Fruit fly (Drosophila melanogaster): ENCODE results near the gene CG15725.

CG15725 gene

DNA sequence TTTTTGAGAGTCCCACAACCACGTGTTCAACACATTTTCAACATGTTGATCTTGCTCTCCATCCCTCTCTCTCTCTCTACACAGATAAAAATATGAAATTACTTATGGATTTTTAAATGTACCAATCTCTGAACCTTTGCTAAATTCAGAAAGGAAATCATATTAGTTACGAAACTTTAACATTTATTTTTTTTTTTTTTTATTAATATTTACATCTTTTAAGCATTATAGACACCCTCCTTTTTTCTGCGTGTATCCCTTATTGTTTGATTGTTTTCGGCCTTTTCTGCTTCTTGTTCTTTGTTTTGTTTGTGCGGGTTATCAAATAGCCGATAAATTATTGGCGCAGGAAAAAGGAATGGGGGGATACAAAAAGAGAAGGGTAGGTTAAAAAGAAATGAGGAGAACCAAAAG is 39.2 kb upstream of the CG15725 start (continued):
- peak; percentile 80 for TF ChIP-seq CG10669 (GFP tag; optimal IDR thresholded peaks at IDR 0.05)
- TF ChIP-seq CG3032 (tag; optimal IDR thresholded peaks at IDR 0.05) = peak; percentile 87
- peak; percentile 93 for TF ChIP-seq topi (GFP tag; optimal IDR thresholded peaks at IDR 0.05)
- peak; percentile 46 for TF ChIP-seq CG6276 (GFP tag; optimal IDR thresholded peaks at IDR 0.05)
- TF ChIP-seq Sox102F (GFP tag; optimal IDR thresholded peaks at IDR 0.05) = peak; percentile 90
- TF ChIP-seq Met (GFP tag; optimal IDR thresholded peaks at IDR 0.05) = peak; percentile 93
- TF ChIP-seq CG6792 (GFP tag; optimal IDR thresholded peaks at IDR 0.05) = peak; percentile 84
- TF ChIP-seq Eip93F (GFP tag; optimal IDR thresholded peaks at IDR 0.05) = peak; percentile 58
- TF ChIP-seq Eip75B (GFP tag; optimal IDR thresholded peaks at IDR 0.05) = peak; percentile 83
- peak; percentile 73 for TF ChIP-seq Lpt (GFP tag; optimal IDR thresholded peaks at IDR 0.05)
- TF ChIP-seq cyc (GFP tag; optimal IDR thresholded peaks at IDR 0.05) = peak; percentile 91
- TF ChIP-seq Sox14 (GFP tag; optimal IDR thresholded peaks at IDR 0.05) = peak; percentile 80
- TF ChIP-seq CG3919 (GFP tag; optimal IDR thresholded peaks at IDR 0.05) = peak; percentile 85
- peak; percentile 95 for TF ChIP-seq esn (GFP tag; optimal IDR thresholded peaks at IDR 0.05)
- peak; percentile 91 for TF ChIP-seq CG10631 (GFP tag; optimal IDR thresholded peaks at IDR 0.05)
- peak; percentile 72 for TF ChIP-seq CG32006 (GFP tag; optimal IDR thresholded peaks at IDR 0.05)
- peak; percentile 78 for TF ChIP-seq Hr39 (GFP tag; optimal IDR thresholded peaks at IDR 0.05)
- peak; percentile 81 for TF ChIP-seq vri (GFP tag; optimal IDR thresholded peaks at IDR 0.05)
- peak; percentile 82 for TF ChIP-seq CG8119 (GFP tag; IDR thresholded peaks at IDR 0.05)
- TF ChIP-seq CG6163 (GFP tag; IDR thresholded peaks at IDR 0.05) = peak; percentile 87
- TF ChIP-seq Eip78C (GFP tag) = peak; percentile 95
- TF ChIP-seq Hr38 (GFP tag; optimal IDR thresholded peaks at IDR 0.05) = no peak
- peak; percentile 78 for TF ChIP-seq acj6 (GFP tag; optimal IDR thresholded peaks at IDR 0.05)
- peak; percentile 77 to 83 for TF ChIP-seq ss (GFP tag; optimal IDR thresholded peaks at IDR 0.05)
- TF ChIP-seq CG6854 (GFP tag; optimal IDR thresholded peaks at IDR 0.05) = peak; percentile 77
- peak; percentile 66 for TF ChIP-seq Gug (GFP tag; IDR thresholded peaks at IDR 0.05)

- no peak for TF ChIP-seq CG15336 (GFP tag; IDR thresholded peaks at IDR 0.05)
- no peak for TF ChIP-seq CG10631 (GFP tag; optimal IDR thresholded peaks at IDR 0.05)
- TF ChIP-seq CG11762 (GFP tag; optimal IDR thresholded peaks at IDR 0.05; ENCODE audit: insufficient read depth) = no peak
- no peak for TF ChIP-seq net (GFP tag; optimal IDR thresholded peaks at IDR 0.05)
- no peak for TF ChIP-seq CG34406 (GFP tag; optimal IDR thresholded peaks at IDR 0.05)
- TF ChIP-seq pdm3 (GFP tag; optimal IDR thresholded peaks at IDR 0.05) = no peak
- TF ChIP-seq CG9139 (GFP tag; optimal IDR thresholded peaks at IDR 0.05) = no peak
- TF ChIP-seq spab (GFP tag; optimal IDR thresholded peaks at IDR 0.05) = no peak
- no peak for TF ChIP-seq CG3032 (tag; optimal IDR thresholded peaks at IDR 0.05)
- TF ChIP-seq CG3919 (GFP tag; optimal IDR thresholded peaks at IDR 0.05) = no peak
- TF ChIP-seq Gug (GFP tag; IDR thresholded peaks at IDR 0.05) = no peak
- no peak for TF ChIP-seq CG11902 (GFP tag; optimal IDR thresholded peaks at IDR 0.05)
- TF ChIP-seq CG6276 (GFP tag; optimal IDR thresholded peaks at IDR 0.05) = no peak
- TF ChIP-seq Eip75B (GFP tag; optimal IDR thresholded peaks at IDR 0.05) = no peak
- TF ChIP-seq Sox14 (GFP tag; optimal IDR thresholded peaks at IDR 0.05) = no peak
- TF ChIP-seq eg (GFP tag; IDR thresholded peaks at IDR 0.05) = no peak
These were observed 38.6 kb upstream of the CG15725 start for dm6 chrX:12667008-12667407.

DNA sequence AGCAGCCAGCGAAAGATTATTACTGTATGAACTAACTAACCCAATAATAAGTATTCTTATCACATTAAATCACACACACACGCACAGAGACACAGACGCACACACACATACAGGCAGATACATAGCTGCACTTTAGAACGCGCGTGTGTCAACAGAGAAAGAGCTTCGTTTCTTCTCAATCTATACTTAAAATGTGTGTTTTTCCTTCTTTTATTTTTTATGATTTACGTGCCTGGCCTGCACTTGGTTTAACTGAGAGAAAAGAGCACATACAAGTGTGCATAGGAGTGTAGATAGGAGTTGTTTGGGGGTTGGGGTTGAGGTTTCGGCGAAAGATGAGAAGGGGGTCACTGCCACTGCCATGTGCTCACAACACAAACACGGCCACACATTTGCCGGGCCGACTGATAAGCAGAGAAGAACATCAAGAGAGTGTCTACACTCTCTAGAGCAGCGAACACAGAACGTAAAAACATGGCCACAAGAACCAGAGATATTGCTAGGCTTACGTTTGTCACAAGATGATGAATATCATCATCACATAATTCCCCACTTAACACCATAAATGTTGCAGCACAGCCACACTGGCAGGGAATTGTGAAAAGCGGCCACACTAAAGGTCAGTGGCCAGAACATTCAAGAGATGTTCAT is 37.9 kb upstream of the CG15725 start:
- TF ChIP-seq Eip75B (GFP tag; optimal IDR thresholded peaks at IDR 0.05) = no peak
- peak; percentile 71 for TF ChIP-seq fkh (GFP tag; optimal IDR thresholded peaks at IDR 0.05)
- TF ChIP-seq Lpt (GFP tag; optimal IDR thresholded peaks at IDR 0.05) = no peak
- no peak for TF ChIP-seq CG6792 (GFP tag; optimal IDR thresholded peaks at IDR 0.05)
- peak; percentile 28; the same call in 1 of the 2 replicates for TF ChIP-seq CG15336 (GFP tag; IDR thresholded peaks at IDR 0.05)
- TF ChIP-seq dsx (GFP tag; optimal IDR thresholded peaks at IDR 0.05; ENCODE audit: poor library complexity, severe bottlenecking) = peak; percentile 10
- peak; percentile 58 for TF ChIP-seq Eip78C (GFP tag)
- no peak for TF ChIP-seq Met (GFP tag; optimal IDR thresholded peaks at IDR 0.05)
- no peak for TF ChIP-seq Ets21C (GFP tag; optimal IDR thresholded peaks at IDR 0.05)
- no peak for TF ChIP-seq CG31627 (GFP tag; optimal IDR thresholded peaks at IDR 0.05)
- no peak for TF ChIP-seq cyc (GFP tag; optimal IDR thresholded peaks at IDR 0.05)
- peak; percentile 10; the same call in 1 of the 3 replicates for TF ChIP-seq CG6163 (GFP tag; IDR thresholded peaks at IDR 0.05)
- no peak for TF ChIP-seq acj6 (GFP tag; optimal IDR thresholded peaks at IDR 0.05)
- peak; percentile 26 to 61 for TF ChIP-seq ss (GFP tag; optimal IDR thresholded peaks at IDR 0.05)
- peak; percentile 89 for TF ChIP-seq svp (GFP tag)
- TF ChIP-seq CG32006 (GFP tag; optimal IDR thresholded peaks at IDR 0.05) = no peak
- TF ChIP-seq CG6854 (GFP tag; optimal IDR thresholded peaks at IDR 0.05) = no peak
- no peak for TF ChIP-seq CG1621 (tag; optimal IDR thresholded peaks at IDR 0.05)
- no peak for TF ChIP-seq topi (GFP tag; optimal IDR thresholded peaks at IDR 0.05)
- peak; percentile 31 for TF ChIP-seq CG6808 (GFP tag; optimal IDR thresholded peaks at IDR 0.05)
- peak; percentile 47 for TF ChIP-seq vri (GFP tag; optimal IDR thresholded peaks at IDR 0.05)

Data from whole organism, prepupa.